Fruit fly (Drosophila melanogaster) ovary, adult (tissue): Measurements from ENCODE around the gene Cpr78Ca.

Source experiments
- CG17801 ChIP-seq: fragments of 200-800 bp; optimal IDR thresholded peaks from 2 replicates; lab custom pipeline; 2019; ENCODE audit warnings: missing biosample characterization, mild to moderate bottlenecking, missing genetic modification characterization, moderate library complexity; ENCODE audit not compliant: partially characterized antibody

The Cpr78Ca gene

DNA sequence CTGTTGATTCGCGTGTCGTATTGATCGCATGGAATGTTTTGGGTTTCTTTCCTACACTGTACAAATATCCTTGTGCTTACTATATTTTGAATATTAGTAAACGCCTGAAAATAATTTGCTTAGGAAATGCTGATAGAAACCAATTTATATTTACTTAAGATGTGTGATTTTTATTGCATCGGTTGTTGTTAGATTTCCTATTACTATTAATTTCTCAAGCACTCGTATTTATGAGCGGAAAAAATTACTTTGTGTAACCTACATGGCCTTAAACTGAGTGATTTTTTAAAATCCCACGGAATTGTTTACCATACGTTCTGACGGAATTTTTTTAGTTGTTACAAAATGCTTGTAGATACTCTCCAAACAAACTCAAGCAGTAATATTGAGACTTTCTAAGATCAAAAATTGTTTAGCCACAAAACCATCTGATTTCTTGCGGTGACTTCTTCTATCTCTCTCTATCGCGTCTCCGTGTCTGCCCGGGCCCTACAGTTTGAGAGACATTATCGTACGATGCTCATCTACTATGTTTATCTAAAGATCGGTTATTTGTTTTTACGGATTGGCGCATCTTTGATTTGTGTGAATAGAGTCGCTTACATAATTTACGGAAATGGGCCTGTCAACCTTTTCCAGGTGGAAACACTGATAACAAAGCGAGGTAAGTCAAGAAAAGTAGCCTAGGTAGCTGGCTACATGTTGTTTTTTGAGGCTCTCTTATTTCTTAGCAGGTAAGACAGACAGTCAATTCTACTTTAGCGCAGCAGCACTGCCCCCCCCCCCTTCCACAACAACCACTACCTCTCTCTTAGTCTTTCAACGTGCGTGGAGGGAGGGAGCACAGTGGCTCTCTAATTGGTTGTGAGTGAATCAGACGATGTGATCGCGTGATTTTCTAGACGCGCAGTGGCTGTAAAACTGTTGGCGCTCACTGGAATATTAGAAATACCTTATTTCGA lies 16.0 kb downstream of the Cpr78Ca start:
- TF ChIP-seq CG17801, result peak; percentile 78

DNA sequence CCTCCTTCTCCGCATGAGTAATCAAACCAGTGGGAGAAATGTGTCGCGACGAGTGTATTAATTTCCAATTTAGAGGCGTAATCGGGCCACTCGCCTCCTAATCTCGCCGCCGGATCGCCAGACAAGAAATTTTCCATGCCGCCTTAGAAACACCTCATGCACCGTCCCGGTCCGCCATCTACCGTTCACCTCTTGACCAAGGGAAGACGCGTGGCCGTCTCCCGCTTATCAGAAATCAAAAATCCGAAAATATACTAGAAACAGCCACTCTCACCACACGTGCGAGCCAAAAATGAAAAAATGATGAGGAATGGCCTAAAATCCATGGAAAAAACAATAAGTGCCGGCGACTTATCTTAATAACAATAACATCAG lies 16.7 kb downstream of the Cpr78Ca start:
- no peak for TF ChIP-seq CG17801

DNA sequence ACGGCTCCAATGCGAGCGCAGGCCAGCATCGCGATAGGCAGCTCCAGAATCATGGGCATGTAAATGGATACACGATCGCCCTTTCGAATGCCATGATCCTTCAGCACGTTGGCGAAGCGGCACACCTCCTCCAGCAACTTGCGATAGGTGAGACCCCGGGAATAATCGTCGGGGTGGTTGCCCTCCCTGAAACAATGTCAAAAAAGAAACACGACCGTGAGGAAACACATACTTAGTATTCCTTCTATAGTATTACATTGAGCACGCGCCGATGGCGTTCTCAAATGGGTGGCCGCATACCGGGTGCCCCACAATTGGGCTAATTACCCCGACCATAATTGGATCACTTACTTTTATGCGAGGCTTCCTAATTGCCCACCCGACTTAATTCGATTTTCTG lies 19.1 kb downstream of the Cpr78Ca start:
- TF ChIP-seq CG17801, result no peak

DNA sequence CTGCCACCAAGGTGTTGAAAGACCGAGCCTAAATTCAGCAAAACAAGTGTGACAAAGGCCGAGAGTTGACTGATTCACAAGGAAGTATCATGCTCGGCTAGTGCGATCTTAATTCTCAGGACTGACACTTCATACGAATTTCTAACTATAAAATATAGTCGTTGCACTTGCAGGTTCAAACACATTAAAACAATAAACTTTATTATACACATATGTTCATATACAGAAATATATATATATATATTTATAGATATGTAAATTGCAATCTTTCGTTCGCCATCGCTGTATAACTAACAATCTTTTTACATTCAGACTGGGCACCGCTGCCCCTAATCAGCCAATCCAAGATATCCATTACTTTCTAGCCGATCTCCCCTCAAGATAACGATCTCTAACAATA lies 22.1 kb downstream of the Cpr78Ca start, which contains the start of gene CG9389:
Gene CG9389 (minus strand): TSS at position 101 of the 400 bp plus-strand sequence.
- TF ChIP-seq CG17801, result no peak

DNA sequence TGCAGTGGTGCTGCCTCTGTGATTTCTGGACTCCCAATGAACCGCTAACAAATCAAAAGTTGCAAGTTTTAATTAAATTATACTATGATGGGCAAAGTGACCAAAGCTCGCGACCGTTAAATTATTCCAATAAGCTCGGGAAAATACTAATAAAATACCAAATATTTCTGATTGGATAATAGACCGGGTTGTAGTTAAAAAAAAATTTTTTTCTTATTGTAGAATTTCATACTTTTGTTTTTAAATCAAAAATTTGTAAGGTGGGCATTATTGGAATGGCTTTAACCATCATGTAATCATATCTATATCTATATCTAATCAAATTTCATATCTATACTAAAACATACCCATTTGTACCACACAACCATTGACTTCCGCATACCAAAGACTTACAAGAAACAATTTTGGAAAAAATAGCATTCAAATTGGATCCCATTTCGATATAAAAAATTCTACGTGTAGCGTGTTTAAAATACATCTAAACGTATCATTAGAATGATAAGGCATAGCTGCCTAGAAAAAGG lies 24.7 kb downstream of the Cpr78Ca start, which contains the start of gene CG9391:
Gene CG9391 (minus strand): TSS at position 474 of the 524 bp plus-strand sequence.
- TF ChIP-seq CG17801, result no peak

DNA sequence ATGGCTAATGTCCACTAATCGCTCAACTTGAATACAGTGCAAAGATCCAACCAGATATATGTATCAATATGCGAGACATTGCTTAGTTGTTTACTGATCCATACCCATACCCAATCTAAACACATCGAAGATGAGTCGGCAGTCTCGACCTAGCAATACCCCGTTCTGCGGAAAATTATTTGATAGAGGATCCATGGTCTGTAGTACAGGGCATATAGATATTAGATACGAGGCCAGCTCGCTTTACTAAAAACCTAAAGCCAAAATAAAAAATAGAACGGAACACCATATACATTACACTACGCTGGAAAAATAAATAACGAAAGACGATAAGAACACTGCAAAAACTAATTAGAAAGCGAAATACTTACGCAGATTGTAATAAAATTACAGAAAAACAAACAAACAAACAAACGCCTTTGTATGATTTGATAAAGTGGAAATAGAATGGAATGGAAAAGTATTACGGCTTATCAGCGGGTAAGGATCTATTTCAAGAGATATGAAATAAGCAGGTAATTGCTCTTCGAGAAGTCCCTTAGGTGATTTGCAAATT lies 26.4 kb downstream of the Cpr78Ca start:
- TF ChIP-seq CG17801, result no peak

DNA sequence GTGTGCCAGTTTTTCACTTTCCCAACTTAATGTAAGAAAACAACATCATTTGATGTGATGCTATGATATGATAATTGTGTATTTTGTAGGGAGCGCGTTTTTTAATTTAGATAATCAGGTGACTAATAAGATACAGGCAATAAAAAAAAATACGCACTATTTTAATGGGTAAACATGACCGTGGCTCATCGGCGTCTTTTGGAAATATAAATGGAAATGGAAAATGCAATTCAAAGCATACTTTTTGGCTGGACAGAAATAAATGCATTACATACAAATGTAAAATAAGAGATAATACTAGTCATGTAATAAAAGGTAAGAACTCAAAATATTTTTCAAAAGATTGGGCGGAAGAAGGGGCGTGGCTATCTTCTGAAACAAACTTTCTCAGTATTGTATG lies 30.2 kb downstream of the Cpr78Ca start:
- TF ChIP-seq CG17801, result no peak

DNA sequence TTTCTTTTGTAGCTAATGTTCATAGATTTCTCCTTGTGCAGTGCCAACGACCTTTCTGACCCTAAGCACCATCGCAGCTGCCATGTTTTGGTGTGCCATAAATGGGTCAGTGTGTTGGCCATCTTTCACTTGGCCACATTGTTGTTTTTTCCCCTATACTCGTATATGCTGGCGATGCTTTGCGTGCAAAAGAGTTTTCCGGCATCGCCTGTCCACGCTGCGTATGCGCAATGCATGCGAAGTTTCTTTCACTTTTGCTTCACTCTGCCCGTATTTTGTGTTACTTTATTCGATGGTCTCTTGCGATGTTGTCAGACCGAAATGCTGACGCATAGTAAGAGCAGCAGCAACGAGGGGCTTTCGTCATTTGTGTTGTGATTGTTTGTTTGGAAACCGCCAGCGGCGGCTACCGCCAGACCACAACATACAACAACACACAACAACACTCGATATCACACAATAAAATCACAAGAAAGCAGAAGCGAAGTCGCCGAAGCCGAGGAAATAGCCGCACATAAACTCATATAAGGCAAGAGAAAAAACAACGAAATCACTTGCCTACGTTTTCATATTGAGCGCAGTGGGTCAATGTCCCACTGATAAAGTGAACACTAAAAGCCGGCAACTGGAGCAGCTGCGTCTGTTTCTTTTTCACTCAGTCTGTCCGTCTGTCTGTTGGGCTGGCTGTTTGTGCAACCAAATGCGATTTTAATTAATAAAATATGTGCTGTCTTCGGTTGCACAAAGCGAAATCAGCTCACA lies 31.0 kb downstream of the Cpr78Ca start:
- TF ChIP-seq CG17801, result peak; percentile 37

DNA sequence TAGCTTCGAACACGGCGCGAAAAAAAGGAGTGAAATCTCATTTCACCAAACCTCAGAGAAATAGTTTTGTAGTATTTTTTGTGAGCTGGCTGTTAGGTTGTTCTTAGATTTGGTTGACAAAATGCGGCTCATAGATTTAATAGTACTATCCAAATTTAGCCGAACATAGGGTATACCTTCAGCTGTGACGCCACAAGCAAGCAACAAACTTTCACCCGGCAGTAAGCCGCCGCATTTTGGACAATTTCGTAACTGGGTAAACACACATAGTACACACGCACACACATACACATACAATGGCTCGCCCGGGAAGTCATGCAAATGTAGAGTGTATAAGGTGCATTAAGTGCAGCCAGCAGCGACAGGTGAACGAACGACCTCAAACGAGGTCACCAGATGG lies 33.3 kb downstream of the Cpr78Ca start:
- no peak for TF ChIP-seq CG17801

DNA sequence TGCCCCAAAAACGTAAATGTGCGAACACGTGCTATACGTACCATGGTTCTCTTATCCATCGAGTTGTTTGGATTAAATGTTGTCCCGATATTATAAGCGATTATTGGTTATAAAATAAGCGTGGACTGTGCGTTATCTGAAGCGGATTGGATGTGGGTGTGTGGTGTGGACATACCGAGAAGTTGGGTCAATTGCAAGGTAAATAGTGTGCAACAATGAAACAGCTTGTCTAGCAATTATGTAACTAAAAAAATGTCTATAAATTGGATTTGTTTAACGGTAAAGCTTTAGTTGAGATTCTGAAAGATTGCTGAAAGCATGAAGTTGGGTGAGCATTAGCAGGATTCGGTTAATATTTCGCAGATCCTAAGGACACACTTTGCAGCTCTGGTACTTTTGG lies 34.9 kb downstream of the Cpr78Ca start, which contains the start of gene CG43218:
Gene CG43218 (plus strand): TSS at position 290 of the 400 bp plus-strand sequence.
- no peak for TF ChIP-seq CG17801

DNA sequence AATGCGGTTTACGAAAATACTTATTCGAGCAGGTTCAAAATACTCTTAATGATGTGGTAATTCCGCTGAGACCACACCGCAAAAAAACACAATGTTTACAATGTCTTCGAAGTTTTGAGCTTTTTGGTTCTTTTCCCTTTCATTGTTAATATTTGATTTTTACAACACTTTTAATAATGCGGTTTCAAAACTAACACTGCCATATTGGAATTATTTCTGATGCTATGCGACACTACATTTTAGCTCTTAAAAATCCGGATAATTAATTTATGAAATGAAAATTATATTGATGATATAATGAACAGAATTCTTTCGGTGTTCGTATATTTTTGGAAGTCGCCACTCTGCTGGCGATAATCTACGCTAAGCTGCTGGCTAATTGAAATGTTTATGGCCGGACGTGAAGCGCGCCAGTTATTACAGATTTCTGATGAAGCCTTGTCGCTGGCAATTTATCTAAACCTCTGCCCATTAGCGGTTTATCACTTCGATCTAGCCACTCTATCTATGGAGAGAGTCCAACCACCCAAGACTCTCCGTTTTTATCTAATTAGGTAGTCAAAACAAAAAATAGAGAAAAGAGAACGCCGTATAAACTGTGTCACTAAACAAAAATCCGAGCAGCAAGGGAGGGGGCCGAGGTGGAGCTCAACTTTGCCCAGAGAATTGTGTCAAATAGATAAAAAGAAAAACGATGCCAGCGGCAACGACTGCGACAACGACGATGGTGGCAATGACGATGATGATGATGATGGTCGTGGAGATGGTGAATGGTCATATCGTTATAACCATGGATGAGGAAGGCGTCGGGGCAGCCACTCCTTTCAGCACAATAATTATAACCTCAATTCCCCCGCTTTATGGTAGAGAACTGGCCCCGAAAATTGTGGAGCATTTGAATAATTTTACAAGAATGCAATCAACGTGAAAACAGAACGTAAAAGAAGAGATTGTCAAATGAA lies 36.3 kb downstream of the Cpr78Ca start:
- TF ChIP-seq CG17801, result no peak

DNA sequence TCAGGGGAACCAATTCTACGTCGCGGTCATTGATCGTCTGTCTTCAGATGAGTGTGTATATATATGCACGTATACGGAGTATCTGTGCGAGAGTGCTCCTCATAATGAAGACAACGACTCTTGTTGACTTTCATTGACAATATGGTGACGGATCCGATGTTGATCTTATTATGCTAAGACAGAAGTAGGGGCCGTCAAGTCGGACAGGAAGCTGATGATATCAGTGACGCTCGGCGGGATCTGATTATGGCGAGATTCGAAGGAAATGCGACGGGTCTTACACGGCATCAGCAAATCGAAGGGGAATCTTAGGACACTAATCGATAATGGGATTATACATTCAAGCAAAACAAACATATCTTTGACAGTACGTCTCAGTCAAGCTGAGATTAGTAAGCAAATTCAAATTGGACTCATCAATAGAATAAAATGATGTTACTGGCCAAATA lies 38.1 kb downstream of the Cpr78Ca start:
- TF ChIP-seq CG17801, result no peak

DNA sequence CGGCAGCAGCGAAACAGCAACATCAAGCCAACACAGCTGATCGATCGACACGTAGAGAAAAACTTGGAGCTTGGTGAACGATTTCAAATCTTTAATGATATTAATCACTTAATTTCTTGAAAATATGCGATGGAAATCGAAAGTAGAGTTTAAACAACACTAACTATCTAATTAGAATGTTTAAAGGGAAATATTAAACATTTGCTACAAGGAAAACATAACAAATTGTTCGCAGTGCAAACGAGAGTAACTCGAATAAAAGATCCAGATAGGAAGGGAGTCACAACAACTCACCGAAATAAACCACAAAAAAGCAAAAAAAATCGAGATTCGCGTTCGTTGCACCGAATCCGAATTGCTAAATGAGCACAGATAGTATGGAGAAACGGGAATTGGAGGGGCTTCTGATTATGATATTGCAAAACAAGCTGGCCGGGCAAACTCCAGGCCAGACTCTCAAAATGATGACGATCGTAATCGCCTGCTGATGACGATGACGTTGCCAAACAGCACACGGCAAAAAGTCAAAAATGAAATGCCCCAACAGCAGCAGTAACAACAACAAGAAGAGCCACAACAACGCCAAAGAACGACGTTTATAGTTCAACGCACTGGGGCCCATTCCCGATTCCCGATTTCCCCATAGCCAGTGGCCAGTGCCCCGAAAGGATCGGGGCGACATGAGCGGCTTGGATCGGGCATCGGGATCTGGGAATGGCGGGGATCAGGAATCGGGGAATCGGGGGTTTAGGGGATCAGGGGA lies 38.7 kb downstream of the Cpr78Ca start:
- no peak for TF ChIP-seq CG17801

DNA sequence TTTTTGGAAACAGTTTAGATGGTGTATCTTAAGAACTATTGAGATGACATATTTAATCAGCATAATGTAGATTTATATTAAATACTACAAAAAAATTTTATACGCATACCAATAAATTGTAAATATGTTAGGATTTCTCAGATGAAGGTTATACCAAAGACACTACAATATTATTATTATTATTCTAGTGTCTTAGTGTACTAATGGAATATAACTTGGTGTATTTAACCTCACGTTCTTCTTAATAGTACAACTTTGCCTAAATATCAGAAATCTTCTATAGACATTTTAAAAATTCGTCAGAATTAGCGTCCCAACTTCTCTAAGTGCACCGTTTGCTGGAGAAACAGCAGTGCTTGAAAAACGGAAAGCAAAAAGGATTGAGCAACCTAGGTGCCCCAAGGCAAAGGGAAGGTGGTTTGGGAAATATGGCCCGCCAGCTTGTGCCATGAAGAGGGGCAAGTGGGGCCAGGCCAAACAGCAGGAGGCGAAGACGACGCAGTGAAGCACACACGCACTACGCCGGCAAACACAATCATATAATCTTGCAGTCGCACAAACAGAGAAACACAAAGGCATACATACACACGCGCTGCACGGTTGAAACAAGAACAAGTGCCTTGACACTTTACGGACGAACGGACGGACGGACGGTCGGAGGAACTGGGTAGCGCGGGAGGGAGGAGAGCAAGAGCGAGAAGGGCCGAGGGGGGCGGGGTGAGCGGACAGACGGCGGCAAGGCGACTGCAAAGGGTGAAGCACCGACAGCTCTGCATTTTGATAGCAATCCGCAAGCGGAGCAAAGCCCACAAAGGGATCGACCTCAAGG lies 39.5 kb downstream of the Cpr78Ca start:
- TF ChIP-seq CG17801, result no peak
